Worm (Caenorhabditis elegans) whole organism, L1 larva: ENCODE results near the gene nifk-1.

ENCODE experiments used
- C04F5.9 ChIP-seq: sonication (generic microtip); optimal IDR thresholded peaks from 2 replicates; lab custom pipeline; 2016; ENCODE audit warnings: missing genetic modification characterization, missing compliant biosample characterization
- C34B4.2 ChIP-seq: sonication (generic microtip); optimal IDR thresholded peaks from 2 replicates; lab custom pipeline; 2017; ENCODE audit warnings: mild to moderate bottlenecking, missing genetic modification characterization, missing compliant biosample characterization
- F16B12.6 ChIP-seq: fragments of 150-350 bp; optimal IDR thresholded peaks from 2 replicates; lab custom pipeline; 2014; ENCODE audit warnings: missing biosample characterization, missing genetic modification characterization
- alr-1 ChIP-seq: fragments of 200-800 bp; sonication (Bioruptor generic); optimal IDR thresholded peaks from 2 replicates; lab custom pipeline; 2018; ENCODE audit warnings: borderline replicate concordance, mild to moderate bottlenecking, missing genetic modification characterization, missing compliant biosample characterization
- aly-2 ChIP-seq: fragments of 150-350 bp; optimal IDR thresholded peaks from 2 replicates; lab custom pipeline; 2014; ENCODE audit warnings: missing biosample characterization, missing genetic modification characterization
- ama-1 ChIP-seq: fragments of 150-350 bp; optimal IDR thresholded peaks from 2 replicates; lab custom pipeline; 2014
- blmp-1 ChIP-seq: fragments of 150-350 bp; optimal IDR thresholded peaks from 2 replicates; lab custom pipeline; 2014; ENCODE audit warnings: missing biosample characterization, missing genetic modification characterization
- ceh-63 ChIP-seq: fragments of 200-800 bp; sonication (Bioruptor generic); optimal IDR thresholded peaks from 2 replicates; lab custom pipeline; 2018; ENCODE audit warnings: mild to moderate bottlenecking, missing genetic modification characterization, missing compliant biosample characterization
- ceh-8 ChIP-seq: fragments of 200-800 bp; sonication (Bioruptor generic); optimal IDR thresholded peaks from 2 replicates; lab custom pipeline; 2018; ENCODE audit warnings: mild to moderate bottlenecking, missing genetic modification characterization, moderate library complexity, missing compliant biosample characterization
- ceh-82 ChIP-seq, 3 experiments: fragments of 150-350 bp in 1 of 3; sonication (generic microtip) in 2 of 3; optimal IDR thresholded peaks; 2 replicates each; lab custom pipeline; 2014 to 2017; ENCODE audit warnings: missing biosample characterization in 3 of 3, missing genetic modification characterization in 3 of 3
- dpl-1 ChIP-seq, 3 experiments: fragments of 150-350 bp in 2 of 3; sonication (generic microtip) in 1 of 3; optimal IDR thresholded peaks; 2 replicates each; lab custom pipeline; 2014 to 2017; ENCODE audit warnings: missing biosample characterization in 3 of 3, missing genetic modification characterization in 3 of 3, missing genetic modification reagents in 3 of 3
- dsc-1 ChIP-seq: sonication (generic microtip); optimal IDR thresholded peaks from 2 replicates; lab custom pipeline; 2016; ENCODE audit warnings: mild to moderate bottlenecking, missing genetic modification characterization, missing compliant biosample characterization
- efl-1 ChIP-seq, 4 experiments: fragments of 150-350 bp; optimal IDR thresholded peaks in 3 of 4; peaks in 1 of 4; 1 replicate in 1 of 4; 2 replicates in 3 of 4; lab custom pipeline; 2014; ENCODE audit warnings: missing biosample characterization in 2 of 4, missing genetic modification characterization in 2 of 4, missing genetic modification reagents in 2 of 4
- efl-3 ChIP-seq: fragments of 200-800 bp; sonication (Bioruptor generic); optimal IDR thresholded peaks from 2 replicates; lab custom pipeline; 2018; ENCODE audit warnings: mild to moderate bottlenecking, missing genetic modification characterization, missing compliant biosample characterization
- egl-13 ChIP-seq: sonication (generic microtip); optimal IDR thresholded peaks from 2 replicates; lab custom pipeline; 2016; ENCODE audit warnings: missing genotype, missing genetic modification reagents, missing genetic modification characterization, missing compliant biosample characterization
- egl-27 ChIP-seq, 2 experiments: fragments of 150-350 bp in 1 of 2; sonication (generic microtip); optimal IDR thresholded peaks; 3 replicates each; lab custom pipeline; 2017 to 2018; ENCODE audit warnings: missing biosample characterization in 2 of 2, missing genetic modification characterization in 2 of 2, missing genetic modification reagents in 2 of 2
- elt-2 ChIP-seq: sonication (generic microtip); optimal IDR thresholded peaks from 2 replicates; lab custom pipeline; 2016; ENCODE audit warnings: missing genetic modification characterization, mild to moderate bottlenecking, inconsistent platforms, missing compliant biosample characterization, missing genetic modification reagents
- fkh-4 ChIP-seq: sonication (generic microtip); optimal IDR thresholded peaks from 2 replicates; lab custom pipeline; 2016; ENCODE audit warnings: missing compliant biosample characterization, missing genetic modification characterization, borderline replicate concordance
- fos-1 ChIP-seq: fragments of 150-350 bp; optimal IDR thresholded peaks from 2 replicates; lab custom pipeline; 2014; ENCODE audit warnings: missing biosample characterization, missing genetic modification characterization
- hlh-4 ChIP-seq: sonication (generic microtip); optimal IDR thresholded peaks from 2 replicates; lab custom pipeline; 2016; ENCODE audit warnings: mild to moderate bottlenecking, missing genetic modification characterization, missing compliant biosample characterization
- hpl-2 ChIP-seq: fragments of 150-350 bp; optimal IDR thresholded peaks from 2 replicates; lab custom pipeline; 2014; ENCODE audit warnings: missing biosample characterization, missing genetic modification reagents, missing genetic modification characterization
- jun-1 ChIP-seq: fragments of 150-350 bp; optimal IDR thresholded peaks from 2 replicates; lab custom pipeline; 2014; ENCODE audit warnings: missing biosample characterization, missing genetic modification reagents, missing genetic modification characterization
- lin-13 ChIP-seq: fragments of 150-350 bp; optimal IDR thresholded peaks from 2 replicates; lab custom pipeline; 2014; ENCODE audit warnings: missing biosample characterization, missing genetic modification reagents, missing genetic modification characterization
- lin-15B ChIP-seq: fragments of 150-350 bp; sonication (generic microtip); optimal IDR thresholded peaks from 3 replicates; lab custom pipeline; 2014; ENCODE audit warnings: missing biosample characterization, missing genetic modification characterization
- lir-3 ChIP-seq: sonication (generic microtip); optimal IDR thresholded peaks from 2 replicates; lab custom pipeline; 2016; ENCODE audit warnings: mild to moderate bottlenecking, missing genetic modification characterization, moderate library complexity, missing compliant biosample characterization; ENCODE audit not compliant: poor library complexity
- mdl-1 ChIP-seq, 2 experiments: fragments of 150-350 bp; optimal IDR thresholded peaks; 2 replicates each; lab custom pipeline; 2014 to 2017; ENCODE audit warnings: missing biosample characterization in 2 of 2, missing genetic modification characterization in 2 of 2, inconsistent platforms in 1 of 2
- mef-2 ChIP-seq: fragments of 150-350 bp; optimal IDR thresholded peaks from 2 replicates; lab custom pipeline; 2014; ENCODE audit warnings: missing biosample characterization, missing genetic modification characterization
- nhr-11 ChIP-seq: fragments of 150-350 bp; optimal IDR thresholded peaks from 2 replicates; lab custom pipeline; 2014; ENCODE audit warnings: missing biosample characterization, missing genetic modification characterization
- nhr-77 ChIP-seq: fragments of 150-350 bp; optimal IDR thresholded peaks from 2 replicates; lab custom pipeline; 2014; ENCODE audit warnings: missing biosample characterization, missing genetic modification characterization
- nhr-84 ChIP-seq: sonication (generic microtip); optimal IDR thresholded peaks from 2 replicates; lab custom pipeline; 2017; ENCODE audit warnings: missing biosample characterization, missing genetic modification characterization
- pag-3 ChIP-seq: sonication (generic microtip); optimal IDR thresholded peaks from 2 replicates; lab custom pipeline; 2017; ENCODE audit warnings: missing genetic modification characterization, mild to moderate bottlenecking, missing compliant biosample characterization, antibody characterized with exemption, borderline replicate concordance; ENCODE audit not compliant: insufficient read depth
- pqm-1 ChIP-seq: sonication (generic microtip); optimal IDR thresholded peaks from 3 replicates; lab custom pipeline; 2017; ENCODE audit warnings: missing biosample characterization, missing genetic modification characterization
- rnt-1 ChIP-seq: sonication (generic microtip); optimal IDR thresholded peaks from 2 replicates; lab custom pipeline; 2016; ENCODE audit warnings: mild to moderate bottlenecking, missing genetic modification characterization, moderate library complexity, missing compliant biosample characterization
- skn-1 ChIP-seq: fragments of 150-350 bp; optimal IDR thresholded peaks from 2 replicates; lab custom pipeline; 2014; ENCODE audit warnings: missing biosample characterization, missing genetic modification characterization
- snpc-4 ChIP-seq: fragments of 150-350 bp; optimal IDR thresholded peaks from 2 replicates; lab custom pipeline; 2014; ENCODE audit warnings: missing biosample characterization, missing genetic modification characterization
- snu-23 ChIP-seq: sonication (generic microtip); optimal IDR thresholded peaks from 2 replicates; lab custom pipeline; 2016; ENCODE audit warnings: missing genetic modification characterization, missing compliant biosample characterization
- sox-4 ChIP-seq: sonication (generic microtip); optimal IDR thresholded peaks from 2 replicates; lab custom pipeline; 2016; ENCODE audit warnings: missing genetic modification characterization, missing compliant biosample characterization
- sup-37 ChIP-seq: fragments of 200-800 bp; sonication (Bioruptor generic); optimal IDR thresholded peaks from 2 replicates; lab custom pipeline; 2018; ENCODE audit warnings: mild to moderate bottlenecking, missing genetic modification characterization, missing compliant biosample characterization
- swsn-7 ChIP-seq: sonication (generic microtip); optimal IDR thresholded peaks from 2 replicates; lab custom pipeline; 2016; ENCODE audit warnings: missing genetic modification characterization, missing compliant biosample characterization
- unc-30 ChIP-seq: sonication (generic microtip); optimal IDR thresholded peaks from 2 replicates; lab custom pipeline; 2017; ENCODE audit warnings: missing biosample characterization, missing genetic modification characterization
- unc-86 ChIP-seq: sonication (generic microtip); optimal IDR thresholded peaks from 2 replicates; lab custom pipeline; 2016; ENCODE audit warnings: missing genetic modification characterization, missing compliant biosample characterization
- vab-15 ChIP-seq: sonication (generic microtip); optimal IDR thresholded peaks from 2 replicates; lab custom pipeline; 2017; ENCODE audit warnings: missing genotype, mild to moderate bottlenecking, missing genetic modification characterization, missing compliant biosample characterization
- zag-1 ChIP-seq: fragments of 150-350 bp; optimal IDR thresholded peaks from 2 replicates; lab custom pipeline; 2014; ENCODE audit warnings: missing biosample characterization, missing genetic modification characterization
- ztf-11 ChIP-seq, 2 experiments: sonication (generic microtip); optimal IDR thresholded peaks; 2 replicates each; lab custom pipeline; 2016 to 2017; ENCODE audit warnings: missing genetic modification characterization in 2 of 2, missing biosample characterization in 1 of 2, missing compliant biosample characterization in 1 of 2

nifk-1 gene

DNA sequence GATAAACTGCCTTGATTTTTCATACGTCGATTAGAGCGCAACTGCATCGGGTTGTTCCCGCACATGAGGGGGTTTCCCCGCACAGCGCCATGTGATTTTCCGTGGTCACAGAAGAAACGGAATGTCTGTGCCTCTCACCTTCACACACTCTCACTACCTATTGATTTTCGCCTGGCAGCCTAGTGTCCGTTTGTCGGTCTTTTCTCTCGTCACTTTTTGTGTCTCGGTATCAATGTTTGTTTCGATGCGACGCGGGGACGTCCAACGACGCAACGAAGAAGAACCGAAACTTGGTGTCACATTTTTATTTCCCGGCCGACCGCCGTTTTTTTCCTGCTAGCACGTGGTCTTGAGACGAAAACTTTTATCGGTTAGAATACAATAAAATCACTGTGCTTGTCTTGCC is 43.7 kb downstream of the nifk-1 start (continued):
- TF ChIP-seq skn-1 (tag; lab: Kevin White, UChicago) (peak; percentile 81), nhr-77 (tag; lab: Kevin White, UChicago) (peak; percentile 95), ceh-63 (GFP tag; lab: Kevin White, UChicago) (no peak), ztf-11 (tag; optimal IDR thresholded peaks at IDR 0.05; lab: Kevin White, UChicago) (peak in 1 of 2 experiments; percentile 30), rnt-1 (tag; lab: Kevin White, UChicago) (peak; percentile 90), snpc-4 (tag; lab: Kevin White, UChicago) (peak; percentile 76), unc-30 (tag; lab: Kevin White, UChicago) (no peak), F16B12.6 (tag; lab: Kevin White, UChicago) (peak; percentile 51), egl-13 (tag; lab: Kevin White, UChicago) (peak; percentile 82), ceh-82 (tag; optimal IDR thresholded peaks at IDR 0.05; lab: Kevin White, UChicago) (peak; percentile 47 to 81 (median 66)), alr-1 (tag; lab: Kevin White, UChicago) (no peak), blmp-1 (tag; lab: Kevin White, UChicago) (peak; percentile 84), unc-86 (tag; lab: Kevin White, UChicago) (peak; percentile 89), hpl-2 (GFP tag; lab: Kevin White, UChicago) (peak; percentile 91), mef-2 (peak; percentile 42), C04F5.9 (tag; lab: Kevin White, UChicago) (peak; percentile 84), aly-2 (tag; lab: Kevin White, UChicago) (no peak), zag-1 (tag; lab: Kevin White, UChicago) (no peak), lin-13 (GFP tag; lab: Kevin White, UChicago) (peak; percentile 91), swsn-7 (peak; percentile 92), dpl-1 (GFP tag; optimal IDR thresholded peaks at IDR 0.05; lab: Kevin White, UChicago) (peak; percentile 72 to 78 (median 72)), elt-2 (peak; percentile 90), nhr-11 (tag; lab: Kevin White, UChicago) (peak; percentile 65), fos-1 (tag; lab: Kevin White, UChicago) (peak; percentile 65), lir-3 (tag; lab: Kevin White, UChicago) (peak; percentile 79), sox-4 (tag; lab: Kevin White, UChicago) (no peak), dsc-1 (tag; lab: Kevin White, UChicago) (peak; percentile 73), egl-27 (tag; optimal IDR thresholded peaks at IDR 0.05; lab: Kevin White, UChicago) (peak; percentile 84 to 85), pqm-1 (tag; lab: Kevin White, UChicago) (peak; percentile 40), fkh-4 (tag; lab: Kevin White, UChicago) (peak; percentile 44), vab-15 (tag; lab: Kevin White, UChicago) (peak; percentile 58), pag-3 (peak; percentile 12), mdl-1 (tag; optimal IDR thresholded peaks at IDR 0.05; lab: Kevin White, UChicago) (peak; percentile 94 to 100), hlh-4 (tag; lab: Kevin White, UChicago) (no peak), lin-15B (tag; lab: Kevin White, UChicago) (peak; percentile 60), jun-1 (tag; lab: Kevin White, UChicago) (peak; percentile 92), efl-1 (optimal IDR thresholded peaks at IDR 0.05; lab: Kevin White, UChicago) (peak; percentile 86 to 91), efl-1 (GFP tag; optimal IDR thresholded peaks at IDR 0.05 in 1 of 2; lab: Kevin White, UChicago) (peak; percentile 72 to 97), nhr-84 (no peak), efl-3 (GFP tag; lab: Kevin White, UChicago) (no peak), C34B4.2 (tag; lab: Kevin White, UChicago) (no peak), ama-1 (lab: Kevin White, UChicago) (no peak), snu-23 (GFP tag; lab: Kevin White, UChicago) (peak; percentile 98), sup-37 (GFP tag; lab: Kevin White, UChicago) (peak; percentile 76), ceh-8 (GFP tag; lab: Kevin White, UChicago) (no peak)
- TF ChIP-seq, all 84 proteins: peak for 62
